Worm (Caenorhabditis elegans): ENCODE measurements around the gene srxa-8.

The srxa-8 gene

ce11 chrX:13325039-13325438, 16.4 kb upstream of the srxa-8 start:
- no peak for TF ChIP-seq nhr-85 (tag)
- TF ChIP-seq nhr-237 (tag; optimal IDR thresholded peaks at IDR 0.05), result no peak
- TF ChIP-seq C04F5.9 (tag; optimal IDR thresholded peaks at IDR 0.05), result no peak
- TF ChIP-seq pax-3 (tag; optimal IDR thresholded peaks at IDR 0.05), result no peak
- TF ChIP-seq ama-1 (optimal IDR thresholded peaks at IDR 0.05), result no peak
- TF ChIP-seq dpl-1 (GFP tag; optimal IDR thresholded peaks at IDR 0.05), result no peak
- TF ChIP-seq blmp-1 (tag; optimal IDR thresholded peaks at IDR 0.05), result peak; percentile 56
- no peak for TF ChIP-seq lin-13 (GFP tag; optimal IDR thresholded peaks at IDR 0.05)
- no peak for TF ChIP-seq ztf-11 (tag; optimal IDR thresholded peaks at IDR 0.05)
- no peak for TF ChIP-seq hpl-2 (GFP tag; optimal IDR thresholded peaks at IDR 0.05)
- TF ChIP-seq lin-35 (GFP tag; optimal IDR thresholded peaks at IDR 0.05), result no peak
- peak; percentile 1 for TF ChIP-seq nhr-71 (tag; optimal IDR thresholded peaks at IDR 0.05)

- TF ChIP-seq isw-1 (GFP tag; IDR thresholded peaks at IDR 0.05), result no peak
- peak; percentile 58 for TF ChIP-seq nhr-71 (tag; optimal IDR thresholded peaks at IDR 0.05)
- no peak for TF ChIP-seq fkh-8 (tag; optimal IDR thresholded peaks at IDR 0.05)
- TF ChIP-seq unc-98 (GFP tag; IDR thresholded peaks at IDR 0.05), result no peak
- no peak for TF ChIP-seq xbp-1 (tag; optimal IDR thresholded peaks at IDR 0.05)
- no peak for TF ChIP-seq ceh-88 (GFP tag; IDR thresholded peaks at IDR 0.05)
- no peak for TF ChIP-seq swsn-7 (tag; optimal IDR thresholded peaks at IDR 0.05)
- peak in 3 of 6 experiments; percentile 19 to 43 (median 37) for TF ChIP-seq elt-3 (tag; optimal IDR thresholded peaks at IDR 0.05)
- no peak for TF ChIP-seq zip-4 (GFP tag; optimal IDR thresholded peaks at IDR 0.05)
- no peak for TF ChIP-seq nhr-84 (tag; optimal IDR thresholded peaks at IDR 0.05)
- TF ChIP-seq skn-1 (tag; optimal IDR thresholded peaks at IDR 0.05), result no peak
- TF ChIP-seq fkh-10 (GFP tag; optimal IDR thresholded peaks at IDR 0.05), result no peak
- no peak for TF ChIP-seq unc-62 (GFP tag; optimal IDR thresholded peaks at IDR 0.05)
- TF ChIP-seq hlh-4 (tag; optimal IDR thresholded peaks at IDR 0.05), result no peak
- peak; percentile 30 for TF ChIP-seq pag-3 (tag; optimal IDR thresholded peaks at IDR 0.05; ENCODE audit: borderline replicate concordance, insufficient read depth)
- TF ChIP-seq aha-1 (tag; optimal IDR thresholded peaks at IDR 0.05), result no peak
- TF ChIP-seq nhr-20 (tag; optimal IDR thresholded peaks at IDR 0.05), result peak; percentile 42
- TF ChIP-seq sup-37 (GFP tag; optimal IDR thresholded peaks at IDR 0.05), result no peak
- TF ChIP-seq fkh-4 (tag; optimal IDR thresholded peaks at IDR 0.05; ENCODE audit: borderline replicate concordance), result no peak
- no peak for TF ChIP-seq nhr-12 (tag; optimal IDR thresholded peaks at IDR 0.05)
- TF ChIP-seq lin-13 (GFP tag; optimal IDR thresholded peaks at IDR 0.05), result no peak
- no peak for TF ChIP-seq tlp-1 (tag; optimal IDR thresholded peaks at IDR 0.05)
- no peak for TF ChIP-seq ceh-8 (GFP tag; optimal IDR thresholded peaks at IDR 0.05)
- TF ChIP-seq egl-13 (tag; optimal IDR thresholded peaks at IDR 0.05), result no peak
- TF ChIP-seq F16B12.6 (tag; optimal IDR thresholded peaks at IDR 0.05), result no peak
- TF ChIP-seq pqm-1 (tag; optimal IDR thresholded peaks at IDR 0.05), result no peak
- no peak for TF ChIP-seq aly-2 (tag; optimal IDR thresholded peaks at IDR 0.05)
- no peak for TF ChIP-seq C16A3.4 (tag; optimal IDR thresholded peaks at IDR 0.05)
- TF ChIP-seq alr-1 (tag; optimal IDR thresholded peaks at IDR 0.05; ENCODE audit: borderline replicate concordance), result no peak
- no peak for TF ChIP-seq ztf-4 (tag; optimal IDR thresholded peaks at IDR 0.05)
- TF ChIP-seq hpl-2 (GFP tag; optimal IDR thresholded peaks at IDR 0.05), result no peak
- TF ChIP-seq sox-4 (tag; optimal IDR thresholded peaks at IDR 0.05), result no peak
- TF ChIP-seq nhr-237 (tag; optimal IDR thresholded peaks at IDR 0.05), result no peak
- no peak for TF ChIP-seq C34B4.2 (tag; optimal IDR thresholded peaks at IDR 0.05)
- no peak for TF ChIP-seq hlh-17 (GFP tag; optimal IDR thresholded peaks at IDR 0.05; ENCODE audit: borderline replicate concordance)
- TF ChIP-seq egl-27 (tag; optimal IDR thresholded peaks at IDR 0.05), result no peak
- no peak for TF ChIP-seq zag-1 (tag; optimal IDR thresholded peaks at IDR 0.05)
- TF ChIP-seq mdl-1 (tag; optimal IDR thresholded peaks at IDR 0.05), result no peak
- TF ChIP-seq lir-3 (tag; optimal IDR thresholded peaks at IDR 0.05; ENCODE audit: poor library complexity), result no peak
- no peak for TF ChIP-seq dsc-1 (tag; optimal IDR thresholded peaks at IDR 0.05)
- peak; percentile 40 for TF ChIP-seq lin-14 (GFP tag; optimal IDR thresholded peaks at IDR 0.05)
- TF ChIP-seq nhr-77 (tag; optimal IDR thresholded peaks at IDR 0.05), result no peak
- TF ChIP-seq nhr-11 (tag; optimal IDR thresholded peaks at IDR 0.05), result no peak
Measured at ce11 chrX:13324326-13324725, 15.7 kb upstream of the srxa-8 start.
